Worm (Caenorhabditis elegans): Measurements from ENCODE around the gene oac-29.

DNA sequence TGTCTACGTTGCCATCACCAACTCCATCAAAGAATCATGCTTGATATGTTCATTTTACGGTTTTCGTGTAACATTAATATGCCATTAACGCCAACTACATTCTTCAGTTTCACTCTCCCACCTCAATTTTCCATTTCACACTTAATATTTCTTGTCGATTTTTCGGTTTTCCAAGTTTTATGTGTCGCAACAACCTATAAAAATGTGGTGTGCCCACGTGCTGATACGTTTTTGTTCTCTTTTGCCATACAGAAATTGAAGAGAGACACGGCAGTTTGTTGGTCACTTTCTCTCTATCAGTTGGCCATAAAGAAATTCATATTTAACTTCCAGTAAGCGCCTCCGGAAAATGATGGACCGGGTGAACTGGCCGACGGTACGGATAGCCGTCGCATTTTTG lies 47.2 kb upstream of the oac-29 start, which contains the start of gene cln-3.3:
- TF ChIP-seq unc-62 (GFP tag; optimal IDR thresholded peaks at IDR 0.05 in 1 of 2) (no peak), unc-62 (tag; optimal IDR thresholded peaks at IDR 0.05) (no peak), vab-7 (GFP tag; IDR thresholded peaks at IDR 0.05) (no peak)
